Worm (Caenorhabditis elegans) whole organism, young adult: ENCODE results near the gene cex-2.

Experiments
- B0035.1 ChIP-seq: sonication (generic microtip); optimal IDR thresholded peaks from 2 replicates; lab custom pipeline; 2016; ENCODE audit warnings: missing genetic modification characterization, mild to moderate bottlenecking, missing compliant biosample characterization, missing genotype, missing genetic modification reagents
- B0336.3 ChIP-seq: fragments of 200-800 bp; sonication (Bioruptor generic); IDR thresholded peaks from 2 replicates; pipeline ENCODE4 v1.3.6; 2022; ENCODE audit warnings: missing genetic modification characterization, missing compliant biosample characterization
- F10E7.11 ChIP-seq: sonication (generic microtip); optimal IDR thresholded peaks from 2 replicates; lab custom pipeline; 2017; ENCODE audit warnings: mild to moderate bottlenecking, missing genetic modification characterization, moderate library complexity, missing compliant biosample characterization
- F52B5.7 ChIP-seq: sonication (generic microtip); optimal IDR thresholded peaks from 2 replicates; lab custom pipeline; 2016; ENCODE audit warnings: mild to moderate bottlenecking, missing genetic modification characterization, missing compliant biosample characterization
- F57A8.1 ChIP-seq: fragments of 200-800 bp; sonication (Bioruptor generic); optimal IDR thresholded peaks from 2 replicates; lab custom pipeline; 2018; ENCODE audit warnings: mild to moderate bottlenecking, missing genetic modification characterization, moderate library complexity, missing compliant biosample characterization
- Y53F4B.3 ChIP-seq: fragments of 200-800 bp; sonication (Bioruptor generic); IDR thresholded peaks from 2 replicates; pipeline ENCODE4 v1.3.6; 2022; ENCODE audit warnings: missing genetic modification reagents, missing genetic modification characterization, missing compliant biosample characterization
- Y67H2A.10 ChIP-seq: fragments of 200-800 bp; sonication (Bioruptor generic); conservative IDR thresholded peaks from 2 replicates; pipeline ENCODE4 v1.3.6; 2022; ENCODE audit warnings: missing genetic modification reagents, missing genetic modification characterization, missing compliant biosample characterization
- Y95B8A.8 ChIP-seq: fragments of 200-800 bp; sonication (Bioruptor generic); IDR thresholded peaks from 2 replicates; pipeline ENCODE4 v1.3.6; 2022; ENCODE audit warnings: missing genetic modification reagents, missing genetic modification characterization, missing compliant biosample characterization
- atf-7 ChIP-seq: sonication (generic microtip); optimal IDR thresholded peaks from 2 replicates; lab custom pipeline; 2017; ENCODE audit warnings: mild to moderate bottlenecking, missing genetic modification characterization, missing compliant biosample characterization
- athp-1 ChIP-seq: sonication (generic microtip); optimal IDR thresholded peaks from 2 replicates; lab custom pipeline; 2017; ENCODE audit warnings: mild to moderate bottlenecking, missing genetic modification characterization, missing compliant biosample characterization
- attf-5 ChIP-seq: fragments of 200-800 bp; sonication (Bioruptor generic); optimal IDR thresholded peaks from 2 replicates; lab custom pipeline; 2018; ENCODE audit warnings: mild to moderate bottlenecking, missing genetic modification characterization, missing compliant biosample characterization
- ccch-3 ChIP-seq: fragments of 200-800 bp; sonication (Bioruptor generic); optimal IDR thresholded peaks from 2 replicates; lab custom pipeline; 2018; ENCODE audit warnings: mild to moderate bottlenecking, missing genetic modification characterization, missing compliant biosample characterization
- cebp-1 ChIP-seq, 2 experiments: fragments of 200-800 bp in 1 of 2; sonication (Bioruptor generic) in 1 of 2; sonication (generic microtip) in 1 of 2; IDR thresholded peaks in 1 of 2; optimal IDR thresholded peaks in 1 of 2; 2 replicates each; pipeline versions ENCODE4 v1.3.6 to Lab custom; 2017 to 2022; ENCODE audit warnings: missing compliant biosample characterization in 2 of 2, missing genetic modification characterization in 2 of 2, mild to moderate bottlenecking in 1 of 2, missing genetic modification reagents in 1 of 2, moderate library complexity in 1 of 2
- ceh-58 ChIP-seq: fragments of 200-800 bp; sonication (Bioruptor generic); IDR thresholded peaks from 2 replicates; pipeline ENCODE4 v1.3.6; 2022; ENCODE audit warnings: missing genetic modification characterization, missing compliant biosample characterization
- dox-1 ChIP-seq: fragments of 200-800 bp; sonication (Bioruptor generic); IDR thresholded peaks from 2 replicates; pipeline ENCODE4 v1.3.6; 2022; ENCODE audit warnings: missing genetic modification reagents, missing genetic modification characterization, missing compliant biosample characterization
- egl-18 ChIP-seq: fragments of 200-800 bp; sonication (Bioruptor generic); IDR thresholded peaks from 2 replicates; pipeline ENCODE4 v1.3.6; 2022; ENCODE audit warnings: missing genetic modification reagents, missing genetic modification characterization, missing compliant biosample characterization
- ekl-4 ChIP-seq: fragments of 200-800 bp; sonication (Bioruptor generic); IDR thresholded peaks from 2 replicates; pipeline ENCODE4 v1.3.6; 2022; ENCODE audit warnings: missing genetic modification reagents, missing genetic modification characterization, missing compliant biosample characterization
- ets-4 ChIP-seq: fragments of 200-800 bp; sonication (Bioruptor generic); optimal IDR thresholded peaks from 2 replicates; lab custom pipeline; 2018; ENCODE audit warnings: mild to moderate bottlenecking, missing genetic modification characterization, missing compliant biosample characterization
- gei-17 ChIP-seq: fragments of 200-800 bp; sonication (Bioruptor generic); optimal IDR thresholded peaks from 2 replicates; lab custom pipeline; 2018; ENCODE audit warnings: mild to moderate bottlenecking, missing genetic modification characterization, missing compliant biosample characterization
- him-1 ChIP-seq: sonication (generic microtip); optimal IDR thresholded peaks from 2 replicates; lab custom pipeline; 2016; ENCODE audit warnings: missing genotype, missing genetic modification reagents, missing genetic modification characterization, missing compliant biosample characterization
- hmg-1.2 ChIP-seq: fragments of 200-800 bp; sonication (Bioruptor generic); IDR thresholded peaks from 2 replicates; pipeline ENCODE4 v1.3.6; 2022; ENCODE audit warnings: missing genetic modification reagents, missing genetic modification characterization, missing compliant biosample characterization
- hsf-1 ChIP-seq: fragments of 200-800 bp; sonication (Bioruptor generic); IDR thresholded peaks from 2 replicates; pipeline ENCODE4 v1.3.6; 2022; ENCODE audit warnings: missing genetic modification reagents, missing genetic modification characterization, missing compliant biosample characterization
- let-526 ChIP-seq: fragments of 200-800 bp; sonication (Bioruptor generic); IDR thresholded peaks from 2 replicates; pipeline ENCODE4 v1.3.6; 2022; ENCODE audit warnings: missing genetic modification reagents, missing genetic modification characterization, missing compliant biosample characterization
- let-607 ChIP-seq, 2 experiments: fragments of 200-800 bp in 1 of 2; sonication (Bioruptor generic) in 1 of 2; sonication (generic microtip) in 1 of 2; optimal IDR thresholded peaks; 2 replicates each; lab custom pipeline; 2016 to 2018; ENCODE audit warnings: mild to moderate bottlenecking in 2 of 2, missing compliant biosample characterization in 2 of 2, missing genetic modification characterization in 2 of 2, moderate library complexity in 2 of 2, missing genotype in 1 of 2
- lin-40 ChIP-seq: sonication (generic microtip); optimal IDR thresholded peaks from 2 replicates; lab custom pipeline; 2016; ENCODE audit warnings: missing genetic modification characterization, mild to moderate bottlenecking, missing compliant biosample characterization, missing genotype, missing genetic modification reagents
- lin-54 ChIP-seq: fragments of 200-800 bp; sonication (Bioruptor generic); optimal IDR thresholded peaks from 2 replicates; lab custom pipeline; 2018; ENCODE audit warnings: mild to moderate bottlenecking, missing genetic modification characterization, missing compliant biosample characterization
- lir-1 ChIP-seq: fragments of 200-800 bp; sonication (Bioruptor generic); conservative IDR thresholded peaks from 2 replicates; pipeline ENCODE4 v1.3.6; 2022; ENCODE audit warnings: missing genetic modification reagents, missing genetic modification characterization, missing compliant biosample characterization
- madf-10 ChIP-seq: sonication (generic microtip); optimal IDR thresholded peaks from 2 replicates; lab custom pipeline; 2016; ENCODE audit warnings: mild to moderate bottlenecking, missing genetic modification characterization, missing compliant biosample characterization
- madf-6 ChIP-seq: fragments of 200-800 bp; sonication (Bioruptor generic); IDR thresholded peaks from 2 replicates; pipeline ENCODE4 v1.3.6; 2022; ENCODE audit warnings: missing genetic modification reagents, missing genetic modification characterization, missing compliant biosample characterization
- madf-8 ChIP-seq: fragments of 200-800 bp; sonication (Bioruptor generic); conservative IDR thresholded peaks from 2 replicates; pipeline ENCODE4 v1.3.6; 2022; ENCODE audit warnings: missing genetic modification reagents, missing genetic modification characterization, missing compliant biosample characterization
- mxl-1 ChIP-seq: sonication (generic microtip); optimal IDR thresholded peaks from 2 replicates; lab custom pipeline; 2016; ENCODE audit warnings: missing genetic modification characterization, missing compliant biosample characterization
- nfyb-1 ChIP-seq: fragments of 200-800 bp; sonication (Bioruptor generic); IDR thresholded peaks from 2 replicates; pipeline ENCODE4 v1.3.6; 2022; ENCODE audit warnings: missing genetic modification reagents, missing genetic modification characterization, missing compliant biosample characterization
- nhr-179 ChIP-seq: sonication (generic microtip); optimal IDR thresholded peaks from 2 replicates; lab custom pipeline; 2016; ENCODE audit warnings: mild to moderate bottlenecking, missing genetic modification characterization, missing compliant biosample characterization
- nhr-80 ChIP-seq: sonication (generic microtip); optimal IDR thresholded peaks from 2 replicates; lab custom pipeline; 2016; ENCODE audit warnings: missing genetic modification characterization, missing compliant biosample characterization
- nhr-90 ChIP-seq: sonication (generic microtip); optimal IDR thresholded peaks from 2 replicates; lab custom pipeline; 2016; ENCODE audit warnings: missing genotype, mild to moderate bottlenecking, missing genetic modification characterization, missing compliant biosample characterization
- pha-4 ChIP-seq: fragments of 150-350 bp; sonication (generic microtip); optimal IDR thresholded peaks from 2 replicates; lab custom pipeline; 2014; ENCODE audit warnings: missing biosample characterization, missing genetic modification reagents, missing genetic modification characterization
- rpc-1 ChIP-seq, 2 experiments: fragments of 150-350 bp in 1 of 2; sonication (generic microtip) in 1 of 2; optimal IDR thresholded peaks; 2 replicates each; lab custom pipeline; 2014 to 2018; ENCODE audit warnings: missing biosample characterization in 1 of 2, missing genetic modification characterization in 1 of 2, missing genetic modification reagents in 1 of 2, missing genotype in 1 of 2
- snpc-1.3 ChIP-seq: sonication (generic microtip); optimal IDR thresholded peaks from 2 replicates; lab custom pipeline; 2017; ENCODE audit warnings: missing genetic modification characterization, mild to moderate bottlenecking, missing compliant biosample characterization, antibody characterized with exemption, moderate library complexity, missing genotype, missing genetic modification reagents; ENCODE audit not compliant: insufficient read depth
- tbp1 ChIP-seq: fragments of 200-800 bp; sonication (Bioruptor generic); optimal IDR thresholded peaks from 2 replicates; lab custom pipeline; 2018; ENCODE audit warnings: mild to moderate bottlenecking, missing genetic modification characterization, missing compliant biosample characterization
- tlf-1 ChIP-seq: fragments of 200-800 bp; sonication (Bioruptor generic); optimal IDR thresholded peaks from 2 replicates; lab custom pipeline; 2018; ENCODE audit warnings: mild to moderate bottlenecking, missing genetic modification characterization, missing compliant biosample characterization
- xnd-1 ChIP-seq: sonication (generic microtip); optimal IDR thresholded peaks from 2 replicates; lab custom pipeline; 2016; ENCODE audit warnings: missing genotype, missing genetic modification reagents, missing genetic modification characterization, missing compliant biosample characterization
- ztf-22 ChIP-seq: fragments of 200-800 bp; sonication (Bioruptor generic); optimal IDR thresholded peaks from 2 replicates; lab custom pipeline; 2018; ENCODE audit warnings: mild to moderate bottlenecking, missing genetic modification characterization, moderate library complexity, missing compliant biosample characterization

cex-2 gene

ce11 chrII:7810162-7810868 is 24.9 kb downstream of the cex-2 start:
- no peak for TF ChIP-seq lin-54
- TF ChIP-seq hsf-1 (GFP tag; lab: Robert Waterston, UW): no peak
- no peak for TF ChIP-seq F10E7.11
- TF ChIP-seq ccch-3 (GFP tag; lab: Kevin White, UChicago): no peak
- no peak for TF ChIP-seq gei-17 (GFP tag; lab: Kevin White, UChicago)

- TF ChIP-seq lin-54 (no peak), him-1 (tag; lab: Kevin White, UChicago) (no peak), ets-4 (GFP tag; lab: Kevin White, UChicago) (no peak)
Measured at ce11 chrII:7809358-7809914, 25.8 kb downstream of the cex-2 start.

ce11 chrII:7808950-7809349 is 26.3 kb downstream of the cex-2 start:
- TF ChIP-seq nfyb-1 (no peak), dox-1 (GFP tag; lab: Robert Waterston, UW) (no peak; the same call in 1 of the 2 replicates), tbp1 (GFP tag; lab: Kevin White, UChicago) (peak; percentile 5), F52B5.7 (tag; lab: Kevin White, UChicago) (no peak), lir-1 (no peak), F10E7.11 (no peak), Y95B8A.8 (GFP tag; lab: Robert Waterston, UW) (no peak), lin-54 (no peak), B0035.1 (no peak), ets-4 (GFP tag; lab: Kevin White, UChicago) (peak; percentile 69), nhr-90 (tag; lab: Kevin White, UChicago) (no peak), hmg-1.2 (GFP tag; lab: Robert Waterston, UW) (peak; percentile 87), madf-6 (GFP tag; lab: Robert Waterston, UW) (no peak), Y67H2A.10 (GFP tag; lab: Robert Waterston, UW) (no peak), Y53F4B.3 (GFP tag; lab: Robert Waterston, UW) (no peak), F57A8.1 (GFP tag; lab: Kevin White, UChicago) (no peak), attf-5 (GFP tag; lab: Kevin White, UChicago) (peak; percentile 1), lin-40 (peak; percentile 12), madf-10 (peak; percentile 3), xnd-1 (no peak), ceh-58 (GFP tag; lab: Robert Waterston, UW) (no peak), egl-18 (GFP tag; lab: Robert Waterston, UW) (no peak), ekl-4 (GFP tag; lab: Robert Waterston, UW) (no peak), atf-7 (tag; lab: Kevin White, UChicago) (no peak), ztf-22 (GFP tag; lab: Kevin White, UChicago) (peak; percentile 41), nhr-80 (tag; lab: Kevin White, UChicago) (peak; percentile 99), B0336.3 (GFP tag; lab: Robert Waterston, UW) (peak; percentile 59; the same call in 1 of the 2 replicates), tlf-1 (GFP tag; lab: Kevin White, UChicago) (no peak), rpc-1 (optimal IDR thresholded peaks at IDR 0.05; lab: Kevin White, UChicago) (no peak), rpc-1 (tag; optimal IDR thresholded peaks at IDR 0.05; lab: Kevin White, UChicago) (no peak), athp-1 (no peak), nhr-179 (no peak), pha-4 (tag; lab: Kevin White, UChicago) (peak; percentile 37), let-607 (tag; optimal IDR thresholded peaks at IDR 0.05; lab: Kevin White, UChicago) (peak; percentile 59 to 61), mxl-1 (no peak), snpc-1.3 (tag; lab: Kevin White, UChicago) (no peak), madf-8 (GFP tag; lab: Robert Waterston, UW) (no peak), cebp-1 (GFP tag; IDR thresholded peaks at IDR 0.05; lab: Robert Waterston, UW) (no peak), cebp-1 (tag; optimal IDR thresholded peaks at IDR 0.05; lab: Kevin White, UChicago) (peak; percentile 58), let-526 (GFP tag; lab: Robert Waterston, UW) (no peak)
- TF ChIP-seq, all 124 proteins: peak for 12
